Worm (Caenorhabditis elegans) whole organism, L4/young adult: ENCODE results near the gene zmp-4.

Source experiments
- W03F9.2 ChIP-seq: fragments of 150-350 bp; optimal IDR thresholded peaks from 2 replicates; lab custom pipeline; 2014; ENCODE audit warnings: missing biosample characterization, missing genetic modification characterization
- dao-5 ChIP-seq: sonication (generic microtip); optimal IDR thresholded peaks from 2 replicates; lab custom pipeline; 2016; ENCODE audit warnings: missing genotype, missing genetic modification characterization, moderate library complexity, missing compliant biosample characterization
- him-1 ChIP-seq: sonication (generic microtip); optimal IDR thresholded peaks from 2 replicates; lab custom pipeline; 2016; ENCODE audit warnings: missing genotype, missing genetic modification reagents, missing genetic modification characterization, missing compliant biosample characterization

DNA sequence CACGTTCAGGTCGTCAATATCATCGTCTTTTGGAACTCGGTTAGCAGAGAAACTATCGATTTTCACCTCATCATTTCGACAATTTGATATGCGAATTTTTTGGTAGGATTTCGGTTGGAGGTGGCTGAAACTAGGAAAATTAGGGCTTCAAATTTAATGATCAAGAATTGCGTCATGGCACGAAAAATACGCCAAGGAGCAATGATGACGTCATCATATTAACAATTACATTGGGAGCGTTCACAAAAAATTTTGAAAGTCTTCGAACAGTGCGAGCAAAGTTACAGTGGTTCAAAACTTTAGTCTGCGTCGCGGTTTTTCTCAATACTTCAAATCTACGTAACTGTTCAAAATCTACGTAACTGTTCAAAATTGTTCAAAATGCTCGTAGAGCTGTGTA lies 21.5 kb upstream of the zmp-4 start:
- TF ChIP-seq him-1 (tag; lab: Kevin White, UChicago) (no peak), dao-5 (tag; lab: Kevin White, UChicago) (no peak), W03F9.2 (tag; lab: Kevin White, UChicago) (no peak)
